Worm (Caenorhabditis elegans): ENCODE data around the gene C34C12.2.
"Not testable (repeated sequence)": the region's sequence is repeated elsewhere in the genome, so short reads cannot be mapped to it uniquely, and the experiment has no call there.

C34C12.2 gene

ce11 chrIII:3454045-3454444 is 459 bp downstream of the C34C12.2 start, which contains the start of gene C34C12.1:
Gene C34C12.1 (plus strand): TSS chrIII:3454345.
- not testable (repeated sequence) for TF ChIP-seq lin-15B (tag; optimal IDR thresholded peaks at IDR 0.05); Y75B8A.6 (GFP tag; IDR thresholded peaks at IDR 0.05); mxl-2 (GFP tag; conservative IDR thresholded peaks at IDR 0.05)

ce11 chrIII:3456226-3456625 is 2.6 kb downstream of the C34C12.2 start:
- TF ChIP-seq nhr-48 (tag; optimal IDR thresholded peaks at IDR 0.05) = peak; percentile 89
- TF ChIP-seq F44E2.7 (GFP tag; IDR thresholded peaks at IDR 0.05) = no peak
- TF ChIP-seq ztf-11 (tag; optimal IDR thresholded peaks at IDR 0.05) = no peak
- no peak for TF ChIP-seq F26F4.8 (GFP tag; conservative IDR thresholded peaks at IDR 0.05)
- TF ChIP-seq Y5F2A.4 (GFP tag; optimal IDR thresholded peaks at IDR 0.05) = peak; percentile 61
- peak; percentile 78 to 87 for TF ChIP-seq hif-1 (tag; optimal IDR thresholded peaks at IDR 0.05)
- TF ChIP-seq F49E8.2 (tag; optimal IDR thresholded peaks at IDR 0.05; ENCODE audit: borderline replicate concordance) = peak; percentile 8
- TF ChIP-seq lin-29 (GFP tag; IDR thresholded peaks at IDR 0.05) = peak; percentile 99
- peak; percentile 71; the same call in 1 of the 2 replicates for TF ChIP-seq Y75B8A.6 (GFP tag; IDR thresholded peaks at IDR 0.05)
- peak; percentile 92 for TF ChIP-seq lin-15B (tag; optimal IDR thresholded peaks at IDR 0.05)
- peak; percentile 87 for TF ChIP-seq spr-3 (GFP tag; optimal IDR thresholded peaks at IDR 0.05)
- peak; percentile 95 for TF ChIP-seq hlh-30 (tag; optimal IDR thresholded peaks at IDR 0.05; ENCODE audit: insufficient read depth)
- TF ChIP-seq nhr-77 (tag; optimal IDR thresholded peaks at IDR 0.05) = peak; percentile 99
- TF ChIP-seq hlh-11 (tag; optimal IDR thresholded peaks at IDR 0.05) = peak; percentile 97
- peak in 1 of 2 experiments; percentile 99 for TF ChIP-seq unc-62 (GFP tag; optimal IDR thresholded peaks at IDR 0.05 in 1 of 2)
- no peak for TF ChIP-seq unc-62 (tag; optimal IDR thresholded peaks at IDR 0.05)
- no peak for TF ChIP-seq Y105C5A.15 (GFP tag; IDR thresholded peaks at IDR 0.05)
- peak; percentile 45 for TF ChIP-seq pqm-1 (tag; optimal IDR thresholded peaks at IDR 0.05)
- TF ChIP-seq ztf-7 (tag; optimal IDR thresholded peaks at IDR 0.05) = peak; percentile 74
- TF ChIP-seq lin-1 (GFP tag; IDR thresholded peaks at IDR 0.05) = peak; percentile 91
- peak; percentile 91 for TF ChIP-seq zfp-2 (tag; optimal IDR thresholded peaks at IDR 0.05)
- peak; percentile 86 for TF ChIP-seq php-3 (GFP tag; IDR thresholded peaks at IDR 0.05)
- peak; percentile 91 for TF ChIP-seq nhr-25 (tag; optimal IDR thresholded peaks at IDR 0.05; ENCODE audit: borderline replicate concordance, insufficient read depth)
- peak; percentile 97 for TF ChIP-seq dmd-9 (GFP tag; IDR thresholded peaks at IDR 0.05)
- peak; percentile 85 for TF ChIP-seq egl-43 (GFP tag; IDR thresholded peaks at IDR 0.05)
- peak; percentile 97 for TF ChIP-seq nhr-102 (tag; optimal IDR thresholded peaks at IDR 0.05)
- peak; percentile 73 for TF ChIP-seq nhr-237 (tag; optimal IDR thresholded peaks at IDR 0.05)
- TF ChIP-seq lin-39 (tag; optimal IDR thresholded peaks at IDR 0.05) = peak; percentile 73
- TF ChIP-seq set-16 (GFP tag; IDR thresholded peaks at IDR 0.05) = 0 out of 2 replicates have a peak, but pooled peaks have one; percentile 7
- peak; percentile 84 for TF ChIP-seq ces-1 (GFP tag; optimal IDR thresholded peaks at IDR 0.05)
- TF ChIP-seq sdz-12 (GFP tag; optimal IDR thresholded peaks at IDR 0.05) = no peak
- peak; percentile 98 for TF ChIP-seq mes-2 (tag; optimal IDR thresholded peaks at IDR 0.05; ENCODE audit: poor library complexity, severe bottlenecking)
- TF ChIP-seq D1046.2 (GFP tag; IDR thresholded peaks at IDR 0.05) = peak; percentile 96
- 0 out of 2 replicates have a peak, but pooled peaks have one; percentile 15 for TF ChIP-seq nhr-41 (GFP tag; IDR thresholded peaks at IDR 0.05)
- TF ChIP-seq ceh-82 (tag; optimal IDR thresholded peaks at IDR 0.05) = no peak
- no peak for TF ChIP-seq aly-2 (tag; optimal IDR thresholded peaks at IDR 0.05)
- peak; percentile 15 for TF ChIP-seq gei-8 (GFP tag; optimal IDR thresholded peaks at IDR 0.05)
- TF ChIP-seq egl-27 (tag; optimal IDR thresholded peaks at IDR 0.05) = no peak
- peak; percentile 95 for TF ChIP-seq mdt-29 (GFP tag; IDR thresholded peaks at IDR 0.05)
- TF ChIP-seq T26A8.4 (GFP tag; IDR thresholded peaks at IDR 0.05) = peak; percentile 98
- TF ChIP-seq ZK337.2 (GFP tag; IDR thresholded peaks at IDR 0.05) = peak; percentile 91
- peak; percentile 96 for TF ChIP-seq fkh-10 (GFP tag; optimal IDR thresholded peaks at IDR 0.05)
- peak; percentile 98 for TF ChIP-seq dmd-6 (GFP tag; IDR thresholded peaks at IDR 0.05)
- peak; percentile 95 for TF ChIP-seq T20F7.1 (GFP tag; optimal IDR thresholded peaks at IDR 0.05)
- TF ChIP-seq snpc-4 (tag; optimal IDR thresholded peaks at IDR 0.05) = no peak
- TF ChIP-seq jun-1 (tag; optimal IDR thresholded peaks at IDR 0.05) = peak; percentile 95
- peak; percentile 99 for TF ChIP-seq hmg-1.1 (GFP tag; IDR thresholded peaks at IDR 0.05)
